Fruit fly (Drosophila melanogaster): ENCODE data around the gene Ugt307A1.

The Ugt307A1 gene

dm6 chr2L:7090922-7091321 lies 23.1 kb downstream of the Ugt307A1 start (continued):
- TF ChIP-seq cato (GFP tag; optimal IDR thresholded peaks at IDR 0.05; ENCODE audit: borderline replicate concordance) (no peak), tgo (GFP tag; IDR thresholded peaks at IDR 0.05) (peak; percentile 41; the same call in 1 of the 3 replicates), wdn (GFP tag; IDR thresholded peaks at IDR 0.05) (no peak), CG17328 (GFP tag; IDR thresholded peaks at IDR 0.05) (0 out of 2 replicates have a peak, but pooled peaks have one; percentile 15), ham (GFP tag; IDR thresholded peaks at IDR 0.05) (no peak), Dbx (GFP tag; IDR thresholded peaks at IDR 0.05) (0 out of 3 replicates have a peak, but pooled peaks have one; percentile 24), grau (tag; optimal IDR thresholded peaks at IDR 0.05) (peak; percentile 37), CG7271 (tag; optimal IDR thresholded peaks at IDR 0.05) (no peak), ap (GFP tag; IDR thresholded peaks at IDR 0.05) (no peak), chif (GFP tag; optimal IDR thresholded peaks at IDR 0.05) (no peak), Oaz (GFP tag; IDR thresholded peaks at IDR 0.05) (no peak)

dm6 chr2L:7094303-7094702 lies 26.5 kb downstream of the Ugt307A1 start:
- TF ChIP-seq row (GFP tag; IDR thresholded peaks at IDR 0.05) (0 out of 3 replicates have a peak, but pooled peaks have one; percentile 26), CG14441 (GFP tag; IDR thresholded peaks at IDR 0.05) (no peak), Chrac-16 (GFP tag; optimal IDR thresholded peaks at IDR 0.05) (no peak), ttk (GFP tag; IDR thresholded peaks at IDR 0.05) (no peak), CG31388 (GFP tag; optimal IDR thresholded peaks at IDR 0.05) (no peak)

dm6 chr2L:7097386-7097785 lies 29.6 kb downstream of the Ugt307A1 start:
- TF ChIP-seq Ets65A (GFP tag): peak; percentile 83
- TF ChIP-seq CG15269 (tag; optimal IDR thresholded peaks at IDR 0.05): no peak
- TF ChIP-seq stwl (tag; optimal IDR thresholded peaks at IDR 0.05): peak; percentile 25
- peak; percentile 90 for TF ChIP-seq CTCF (GFP tag; optimal IDR thresholded peaks at IDR 0.05)

- TF ChIP-seq dysf (GFP tag; IDR thresholded peaks at IDR 0.05): peak; percentile 50; the same call in 2 of the 3 replicates
- peak; percentile 7 for TF ChIP-seq grau (tag; optimal IDR thresholded peaks at IDR 0.05)
- TF ChIP-seq peb (GFP tag; IDR thresholded peaks at IDR 0.05): no peak
- TF ChIP-seq Med (GFP tag): peak; percentile 46
- peak; percentile 6 for TF ChIP-seq gem (tag; optimal IDR thresholded peaks at IDR 0.05)
- TF ChIP-seq CG6683 (GFP tag; optimal IDR thresholded peaks at IDR 0.05): no peak
- TF ChIP-seq GATAe (GFP tag; conservative IDR thresholded peaks at IDR 0.05): no peak
- peak; percentile 46 for TF ChIP-seq lmd (GFP tag; IDR thresholded peaks at IDR 0.05)
- TF ChIP-seq CG14441 (GFP tag; IDR thresholded peaks at IDR 0.05): 0 out of 2 replicates have a peak, but pooled peaks have one; percentile 26
- no peak for TF ChIP-seq ssp (GFP tag; IDR thresholded peaks at IDR 0.05)
- no peak for TF ChIP-seq HLHmδ (GFP tag; optimal IDR thresholded peaks at IDR 0.05)
- peak; percentile 46; the same call in 1 of the 2 replicates for TF ChIP-seq Ptx1 (GFP tag; IDR thresholded peaks at IDR 0.05)
- TF ChIP-seq fru (optimal IDR thresholded peaks at IDR 0.05): no peak
- no peak for TF ChIP-seq CG7928 (GFP tag; optimal IDR thresholded peaks at IDR 0.05)
- TF ChIP-seq CG6689 (GFP tag; IDR thresholded peaks at IDR 0.05): 0 out of 2 replicates have a peak, but pooled peaks have one; percentile 17
- TF ChIP-seq nmo (GFP tag; optimal IDR thresholded peaks at IDR 0.05): no peak
- TF ChIP-seq Hr51 (GFP tag; optimal IDR thresholded peaks at IDR 0.05): peak in 1 of 2 experiments; percentile 17
- no peak for TF ChIP-seq CG5180 (GFP tag; optimal IDR thresholded peaks at IDR 0.05)
- TF ChIP-seq pnt (GFP tag; optimal IDR thresholded peaks at IDR 0.05): no peak
- no peak for TF ChIP-seq CTCF (GFP tag; optimal IDR thresholded peaks at IDR 0.05)
- peak; percentile 23 for TF ChIP-seq CG7839 (tag; optimal IDR thresholded peaks at IDR 0.05)
- TF ChIP-seq CG10543 (GFP tag; optimal IDR thresholded peaks at IDR 0.05): no peak
- no peak for TF ChIP-seq row (GFP tag; IDR thresholded peaks at IDR 0.05)
- no peak for TF ChIP-seq zen2 (GFP tag; IDR thresholded peaks at IDR 0.05; ENCODE audit: partially characterized antibody)
- no peak for TF ChIP-seq nom (GFP tag; optimal IDR thresholded peaks at IDR 0.05)
- peak; percentile 13 for TF ChIP-seq dmrt99B (tag; optimal IDR thresholded peaks at IDR 0.05)
- no peak for TF ChIP-seq CG4328 (GFP tag; optimal IDR thresholded peaks at IDR 0.05)
- no peak for TF ChIP-seq yki (optimal IDR thresholded peaks at IDR 0.05)
- TF ChIP-seq chif (GFP tag; optimal IDR thresholded peaks at IDR 0.05): no peak
- peak; percentile 9 for TF ChIP-seq Sox102F (GFP tag; optimal IDR thresholded peaks at IDR 0.05)
- peak; percentile 43 for TF ChIP-seq CG11504 (tag; optimal IDR thresholded peaks at IDR 0.05)
- no peak for TF ChIP-seq CG8089 (GFP tag; optimal IDR thresholded peaks at IDR 0.05)
Observed at dm6 chr2L:7100830-7101229, 33.0 kb downstream of the Ugt307A1 start.
